Worm (Caenorhabditis elegans): Measurements from ENCODE around the gene srh-187.

DNA sequence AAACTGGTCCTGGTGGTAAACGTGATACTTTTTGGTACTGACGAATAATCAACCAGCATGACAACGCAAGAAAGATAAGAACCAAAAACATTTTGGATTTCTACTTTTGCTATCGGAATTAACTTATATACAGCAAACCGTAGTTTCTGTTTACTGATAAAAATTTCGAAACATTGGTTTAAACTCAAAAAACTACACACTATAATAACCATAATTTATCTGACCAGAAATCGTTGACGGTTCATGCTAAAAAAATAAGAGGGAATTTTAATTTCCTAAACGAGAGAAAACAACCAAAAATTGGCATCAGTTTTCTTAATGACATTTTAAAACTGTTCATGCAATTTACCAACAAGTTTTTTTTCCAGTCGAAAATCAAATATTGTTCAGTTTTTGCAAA, 21.9 kb upstream of the srh-187 start, which contains the start of gene cyp-35A1:
- TF ChIP-seq sma-9 (GFP tag; optimal IDR thresholded peaks at IDR 0.05) (no peak), sma-9 (tag; optimal IDR thresholded peaks at IDR 0.05) (no peak), skn-1 (tag; optimal IDR thresholded peaks at IDR 0.05) (no peak)
